Fruit fly (Drosophila melanogaster) whole organism, embryonic: Measurements from ENCODE around the gene Bap60.
A peak's percentile ranks its signal among the peaks of the same experiment; 100 is the strongest.

Source experiments
- ATbp ChIP-seq: fragments of 200-800 bp; sonication (Bioruptor generic); optimal IDR thresholded peaks from 2 replicates; lab custom pipeline; 2017; ENCODE audit warnings: missing biosample characterization, mild to moderate bottlenecking, missing genetic modification characterization, missing genetic modification reagents
- Asciz ChIP-seq: fragments of 200-800 bp; sonication (Bioruptor generic); optimal IDR thresholded peaks from 2 replicates; lab custom pipeline; 2017; ENCODE audit warnings: missing biosample characterization, mild to moderate bottlenecking, missing genetic modification characterization, missing genetic modification reagents
- Awh ChIP-seq: fragments of 200-800 bp; sonication (Bioruptor generic); IDR thresholded peaks from 2 replicates; pipeline ENCODE4, ENCODE4 v1.3.6; 2022; ENCODE audit warnings: missing biosample characterization, missing genetic modification characterization
- CG14014 ChIP-seq: fragments of 200-800 bp; sonication (Bioruptor generic); IDR thresholded peaks from 2 replicates; pipeline ENCODE4 v1.3.6; 2022; ENCODE audit warnings: missing biosample characterization, missing genetic modification characterization
- CG14710 ChIP-seq: fragments of 200-800 bp; sonication (Bioruptor generic); optimal IDR thresholded peaks from 3 replicates; lab custom pipeline; 2019; ENCODE audit warnings: missing biosample characterization, mild to moderate bottlenecking, missing genetic modification characterization, moderate library complexity
- CG15601 ChIP-seq: fragments of 200-800 bp; sonication (Bioruptor generic); optimal IDR thresholded peaks from 3 replicates; lab custom pipeline; 2019; ENCODE audit warnings: missing biosample characterization, mild to moderate bottlenecking, missing genetic modification characterization, moderate library complexity
- CG15696 ChIP-seq: fragments of 200-800 bp; sonication (Bioruptor generic); optimal IDR thresholded peaks from 2 replicates; lab custom pipeline; 2019; ENCODE audit warnings: missing biosample characterization, mild to moderate bottlenecking, missing genetic modification characterization, moderate library complexity
- CG17385 ChIP-seq: fragments of 200-800 bp; sonication (Bioruptor generic); optimal IDR thresholded peaks from 3 replicates; lab custom pipeline; 2018; ENCODE audit warnings: missing biosample characterization, mild to moderate bottlenecking, missing genetic modification characterization
- CG17612 ChIP-seq: fragments of 200-800 bp; sonication (Bioruptor generic); IDR thresholded peaks from 2 replicates; pipeline ENCODE4 v1.3.6; 2022; ENCODE audit warnings: missing biosample characterization, missing genetic modification characterization
- CG18011 ChIP-seq: fragments of 200-800 bp; sonication (Bioruptor generic); optimal IDR thresholded peaks from 2 replicates; lab custom pipeline; 2017; ENCODE audit warnings: missing biosample characterization, missing genetic modification characterization, mild to moderate bottlenecking, moderate library complexity, missing genotype
- CG18619 ChIP-seq: fragments of 200-800 bp; sonication (Bioruptor generic); optimal IDR thresholded peaks from 3 replicates; lab custom pipeline; 2017; ENCODE audit warnings: missing biosample characterization, mild to moderate bottlenecking, missing genetic modification characterization
- CG2678 ChIP-seq: fragments of 200-800 bp; sonication (Bioruptor generic); optimal IDR thresholded peaks from 3 replicates; lab custom pipeline; 2019; ENCODE audit warnings: missing biosample characterization, mild to moderate bottlenecking, missing genetic modification characterization, moderate library complexity
- CG33557 ChIP-seq: fragments of 200-800 bp; sonication (Bioruptor generic); optimal IDR thresholded peaks from 2 replicates; lab custom pipeline; 2019; ENCODE audit warnings: missing biosample characterization, mild to moderate bottlenecking, missing genetic modification characterization, moderate library complexity
- CG6791 ChIP-seq: fragments of 200-800 bp; sonication (Bioruptor generic); IDR thresholded peaks from 3 replicates; pipeline ENCODE4 v1.3.6; 2022; ENCODE audit warnings: missing biosample characterization, missing genetic modification characterization; ENCODE audit not compliant: partially characterized antibody
- CG7271 ChIP-seq: fragments of 200-800 bp; sonication (Bioruptor generic); optimal IDR thresholded peaks from 2 replicates; lab custom pipeline; 2018; ENCODE audit warnings: missing biosample characterization, mild to moderate bottlenecking, missing genetic modification characterization, moderate library complexity
- CG7556 ChIP-seq: fragments of 200-800 bp; sonication (Bioruptor generic); optimal IDR thresholded peaks from 2 replicates; lab custom pipeline; 2017; ENCODE audit warnings: missing biosample characterization, mild to moderate bottlenecking, missing genetic modification characterization
- CG8089 ChIP-seq: fragments of 200-800 bp; sonication (Bioruptor generic); optimal IDR thresholded peaks from 3 replicates; lab custom pipeline; 2016; ENCODE audit warnings: missing biosample characterization, missing genetic modification characterization
- CG9932 ChIP-seq: fragments of 200-800 bp; sonication (Bioruptor generic); IDR thresholded peaks from 2 replicates; pipeline ENCODE4 v1.3.6; 2022; ENCODE audit warnings: missing biosample characterization, missing genetic modification characterization
- D19A ChIP-seq: fragments of 200-800 bp; optimal IDR thresholded peaks from 3 replicates; lab custom pipeline; 2019; ENCODE audit warnings: missing biosample characterization, mild to moderate bottlenecking, missing genetic modification characterization, moderate library complexity
- Drgx ChIP-seq: fragments of 200-800 bp; sonication (Bioruptor generic); IDR thresholded peaks from 2 replicates; pipeline ENCODE4 v1.3.6; 2022; ENCODE audit warnings: missing biosample characterization, missing genetic modification characterization
- Ets65A ChIP-seq: fragments of 200-800 bp; sonication (Bioruptor generic); peaks from one replicate; lab custom pipeline; 2016; ENCODE audit warnings: missing biosample characterization, missing genetic modification characterization
- HHEX ChIP-seq: fragments of 200-800 bp; sonication (Bioruptor generic); optimal IDR thresholded peaks from 3 replicates; lab custom pipeline; 2017; ENCODE audit warnings: missing biosample characterization, mild to moderate bottlenecking, missing genetic modification characterization, missing genetic modification reagents
- Hmr ChIP-seq: fragments of 200-800 bp; sonication (Bioruptor generic); optimal IDR thresholded peaks from 3 replicates; lab custom pipeline; 2017; ENCODE audit warnings: mild to moderate bottlenecking, missing biosample characterization, missing genetic modification reagents, missing genetic modification characterization
- Hr51 ChIP-seq, 2 experiments: fragments of 200-800 bp; sonication (Bioruptor generic); optimal IDR thresholded peaks; 2 replicates in 1 of 2; 3 replicates in 1 of 2; lab custom pipeline; 2016 to 2018; ENCODE audit warnings: missing biosample characterization in 2 of 2, missing genetic modification characterization in 2 of 2, mild to moderate bottlenecking in 1 of 2, moderate library complexity in 1 of 2
- NfI ChIP-seq: fragments of 200-800 bp; sonication (Bioruptor generic); optimal IDR thresholded peaks from 3 replicates; lab custom pipeline; 2018; ENCODE audit warnings: missing biosample characterization, mild to moderate bottlenecking, missing genetic modification characterization, moderate library complexity
- Oaz ChIP-seq: fragments of 200-800 bp; sonication (Bioruptor generic); IDR thresholded peaks from 2 replicates; pipeline ENCODE4 v1.3.6; 2022; ENCODE audit warnings: missing biosample characterization, missing genetic modification characterization
- Sin3A ChIP-seq: fragments of >200 bp; optimal IDR thresholded peaks from 2 replicates; lab custom pipeline; 2018
- Sox100B ChIP-seq: fragments of 200-800 bp; sonication (Bioruptor generic); optimal IDR thresholded peaks from 3 replicates; lab custom pipeline; 2018; ENCODE audit warnings: missing biosample characterization, mild to moderate bottlenecking, missing genetic modification characterization
- Sox102F ChIP-seq: fragments of 200-800 bp; sonication (Bioruptor generic); optimal IDR thresholded peaks from 2 replicates; lab custom pipeline; 2018; ENCODE audit warnings: missing biosample characterization, mild to moderate bottlenecking, missing genetic modification characterization, moderate library complexity
- Stat92E ChIP-seq, 3 experiments: fragments of >200 bp in 2 of 3; fragments of 200-800 bp in 1 of 3; sonication (Bioruptor generic) in 1 of 3; optimal IDR thresholded peaks; 2 replicates each; lab custom pipeline; 2017 to 2019; ENCODE audit warnings: missing biosample characterization in 3 of 3, missing genetic modification characterization in 3 of 3, mild to moderate bottlenecking in 1 of 3, moderate library complexity in 1 of 3
- Xrp1 ChIP-seq: fragments of 200-800 bp; sonication (Bioruptor generic); IDR thresholded peaks from 2 replicates; pipeline ENCODE4 v1.3.6; 2022; ENCODE audit warnings: missing biosample characterization, missing genetic modification characterization
- bsh ChIP-seq, 2 experiments: fragments of 200-800 bp; sonication (Bioruptor generic); optimal IDR thresholded peaks; 2 replicates each; lab custom pipeline; 2017 to 2018; ENCODE audit warnings: mild to moderate bottlenecking in 2 of 2, missing biosample characterization in 2 of 2, missing genetic modification characterization in 2 of 2, moderate library complexity in 1 of 2
- cas ChIP-seq: fragments of 200-800 bp; sonication (Bioruptor generic); IDR thresholded peaks from 2 replicates; pipeline ENCODE4 v1.3.6; 2022; ENCODE audit warnings: missing biosample characterization, missing genetic modification characterization
- chinmo ChIP-seq: fragments of 200-800 bp; sonication (Bioruptor generic); IDR thresholded peaks from 4 replicates; pipeline ENCODE4 v1.3.6; 2022; ENCODE audit warnings: missing biosample characterization, missing genetic modification characterization; ENCODE audit not compliant: partially characterized antibody
- ci ChIP-seq: fragments of 200-800 bp; sonication (Bioruptor generic); IDR thresholded peaks from 3 replicates; pipeline ENCODE4 v1.3.6; 2022; ENCODE audit warnings: missing biosample characterization, missing genetic modification characterization
- dm ChIP-seq: fragments of 200-800 bp; sonication (Bioruptor generic); optimal IDR thresholded peaks from 3 replicates; lab custom pipeline; 2016; ENCODE audit warnings: missing biosample characterization, missing genetic modification characterization
- ewg ChIP-seq: fragments of 200-800 bp; sonication (Bioruptor generic); optimal IDR thresholded peaks from 3 replicates; lab custom pipeline; 2017; ENCODE audit warnings: mild to moderate bottlenecking, missing biosample characterization, missing genetic modification reagents, missing genetic modification characterization
- exex ChIP-seq: fragments of 200-800 bp; sonication (Bioruptor generic); optimal IDR thresholded peaks from 4 replicates; lab custom pipeline; 2018; ENCODE audit warnings: missing biosample characterization, mild to moderate bottlenecking, missing genetic modification characterization, moderate library complexity
- gcm2 ChIP-seq: fragments of 200-800 bp; sonication (Bioruptor generic); optimal IDR thresholded peaks from 2 replicates; lab custom pipeline; 2016; ENCODE audit warnings: missing biosample characterization, missing genetic modification characterization
- kni ChIP-seq: fragments of 200-800 bp; sonication (Bioruptor generic); optimal IDR thresholded peaks from 3 replicates; lab custom pipeline; 2017; ENCODE audit warnings: mild to moderate bottlenecking, missing biosample characterization, missing genetic modification reagents, missing genetic modification characterization
- lab ChIP-seq: fragments of 200-800 bp; sonication (Bioruptor generic); optimal IDR thresholded peaks from 3 replicates; lab custom pipeline; 2017; ENCODE audit warnings: missing biosample characterization, missing genetic modification characterization, mild to moderate bottlenecking, moderate library complexity, missing genetic modification reagents
- mirr ChIP-seq: fragments of 200-800 bp; sonication (Bioruptor generic); optimal IDR thresholded peaks from 3 replicates; lab custom pipeline; 2018; ENCODE audit warnings: missing biosample characterization, mild to moderate bottlenecking, missing genetic modification characterization
- onecut ChIP-seq: fragments of 200-800 bp; sonication (Bioruptor generic); IDR thresholded peaks from 2 replicates; pipeline ENCODE4 v1.3.6; 2022; ENCODE audit warnings: missing biosample characterization, missing genetic modification characterization
- otp ChIP-seq: fragments of 200-800 bp; sonication (Bioruptor generic); IDR thresholded peaks from 3 replicates; pipeline ENCODE4, ENCODE4 v1.3.6; 2022; ENCODE audit warnings: missing biosample characterization, missing genetic modification characterization
- pb ChIP-seq: fragments of 200-800 bp; sonication (Bioruptor generic); optimal IDR thresholded peaks from 3 replicates; lab custom pipeline; 2016; ENCODE audit warnings: missing biosample characterization, missing genetic modification characterization
- rib ChIP-seq: fragments of 200-800 bp; sonication (Bioruptor generic); IDR thresholded peaks from 2 replicates; pipeline ENCODE4 v1.3.6; 2022; ENCODE audit warnings: missing biosample characterization, missing genetic modification characterization
- stc ChIP-seq: fragments of 200-800 bp; sonication (Bioruptor generic); IDR thresholded peaks from 2 replicates; pipeline ENCODE4 v1.3.6; 2022; ENCODE audit warnings: missing biosample characterization, missing genetic modification characterization
- vvl ChIP-seq: fragments of 200-800 bp; sonication (Bioruptor generic); IDR thresholded peaks from 2 replicates; pipeline ENCODE4 v1.3.6; 2022; ENCODE audit warnings: missing biosample characterization, missing genetic modification characterization

Gene Bap60

DNA sequence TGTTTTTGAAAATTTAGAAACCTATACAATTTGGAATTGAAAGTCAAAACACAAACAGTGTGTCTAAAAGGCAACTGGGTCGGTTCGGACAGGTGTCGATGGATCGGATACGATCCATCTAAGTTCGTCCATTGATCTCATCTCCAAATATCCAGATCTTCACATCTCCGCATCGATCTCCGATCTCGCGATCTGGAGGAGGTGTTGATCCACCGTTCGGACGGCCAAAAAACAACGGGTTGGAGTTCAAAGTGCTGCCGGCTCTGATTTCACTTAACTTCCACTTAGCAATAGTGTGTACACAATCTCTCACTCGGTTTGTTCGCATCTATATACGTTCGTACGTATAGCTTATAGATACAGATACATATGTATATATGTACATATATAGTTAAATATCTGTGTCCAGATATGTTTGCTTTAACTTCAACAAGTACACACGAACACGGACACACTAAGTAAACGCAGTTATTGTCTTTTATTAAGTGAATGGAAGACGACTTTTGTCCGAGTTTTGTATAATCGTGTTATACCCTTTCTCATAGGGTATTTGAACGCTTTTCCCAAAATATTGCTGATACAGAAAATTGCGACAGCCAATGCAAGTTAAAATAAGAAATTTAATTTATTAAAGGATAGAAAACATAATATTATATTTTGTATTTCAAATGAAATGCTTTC is 51.0 kb downstream of the Bap60 start, which contains the start of gene Fer3HCH (continued):
- TF ChIP-seq kni (peak; percentile 70), Sox100B (peak; percentile 27), cas (GFP tag; lab: Robert Waterston, UW) (no peak), mirr (GFP tag; lab: Kevin White, UChicago) (peak; percentile 33), bsh (GFP tag; optimal IDR thresholded peaks at IDR 0.05; lab: Kevin White, UChicago) (peak in 1 of 2 experiments; percentile 20), Hmr (GFP tag; lab: Kevin White, UChicago) (peak; percentile 15), HHEX (peak; percentile 4), onecut (GFP tag; lab: Robert Waterston, UW) (no peak), ci (GFP tag; lab: Robert Waterston, UW) (peak; percentile 46; the same call in 1 of the 3 replicates), vvl (no peak), CG33557 (GFP tag; lab: Kevin White, UChicago) (peak; percentile 5), otp (GFP tag; lab: Robert Waterston, UW) (no peak), CG15601 (tag; lab: Kevin White, UChicago) (peak; percentile 20), chinmo (GFP tag; lab: Robert Waterston, UW) (no peak), CG17612 (GFP tag; lab: Robert Waterston, UW) (0 out of 2 replicates have a peak, but pooled peaks have one; percentile 12), CG14014 (peak; percentile 43; the same call in 1 of the 2 replicates), Sin3A (lab: Kevin White, UChicago) (no peak), rib (GFP tag; lab: Robert Waterston, UW) (no peak), CG14710 (tag; lab: Kevin White, UChicago) (peak; percentile 3), ATbp (GFP tag; lab: Kevin White, UChicago) (peak; percentile 34), CG17385 (GFP tag; lab: Kevin White, UChicago) (no peak), Drgx (GFP tag; lab: Robert Waterston, UW) (no peak), CG2678 (tag; lab: Kevin White, UChicago) (peak; percentile 42), CG8089 (GFP tag; lab: Kevin White, UChicago) (no peak), Xrp1 (peak; percentile 25; the same call in 1 of the 2 replicates), CG18619 (GFP tag; lab: Kevin White, UChicago) (peak; percentile 9), pb (no peak), Awh (GFP tag; lab: Robert Waterston, UW) (0 out of 2 replicates have a peak, but pooled peaks have one; percentile 29), stc (GFP tag; lab: Robert Waterston, UW) (no peak), D19A (tag; lab: Kevin White, UChicago) (peak; percentile 82), CG15696 (peak; percentile 50), Ets65A (GFP tag; lab: Kevin White, UChicago) (no peak), CG18011 (no peak), Stat92E (GFP tag; optimal IDR thresholded peaks at IDR 0.05; lab: Kevin White, UChicago) (no peak), CG7271 (tag; lab: Kevin White, UChicago) (no peak), CG6791 (no peak), CG7556 (peak; percentile 6), NfI (no peak), Oaz (GFP tag; lab: Robert Waterston, UW) (no peak), gcm2 (GFP tag; lab: Kevin White, UChicago) (no peak), ewg (GFP tag; lab: Kevin White, UChicago) (no peak), Hr51 (GFP tag; optimal IDR thresholded peaks at IDR 0.05; lab: Kevin White, UChicago) (no peak), Asciz (GFP tag; lab: Kevin White, UChicago) (peak; percentile 47), Sox102F (GFP tag; lab: Kevin White, UChicago) (peak; percentile 42), dm (GFP tag; lab: Kevin White, UChicago) (no peak), lab (GFP tag; lab: Kevin White, UChicago) (peak; percentile 13), CG9932 (GFP tag; lab: Robert Waterston, UW) (0 out of 2 replicates have a peak, but pooled peaks have one; percentile 13), exex (peak; percentile 18)
